Fruit fly (Drosophila melanogaster): ENCODE measurements around the gene CG3552.

The CG3552 gene

DNA sequence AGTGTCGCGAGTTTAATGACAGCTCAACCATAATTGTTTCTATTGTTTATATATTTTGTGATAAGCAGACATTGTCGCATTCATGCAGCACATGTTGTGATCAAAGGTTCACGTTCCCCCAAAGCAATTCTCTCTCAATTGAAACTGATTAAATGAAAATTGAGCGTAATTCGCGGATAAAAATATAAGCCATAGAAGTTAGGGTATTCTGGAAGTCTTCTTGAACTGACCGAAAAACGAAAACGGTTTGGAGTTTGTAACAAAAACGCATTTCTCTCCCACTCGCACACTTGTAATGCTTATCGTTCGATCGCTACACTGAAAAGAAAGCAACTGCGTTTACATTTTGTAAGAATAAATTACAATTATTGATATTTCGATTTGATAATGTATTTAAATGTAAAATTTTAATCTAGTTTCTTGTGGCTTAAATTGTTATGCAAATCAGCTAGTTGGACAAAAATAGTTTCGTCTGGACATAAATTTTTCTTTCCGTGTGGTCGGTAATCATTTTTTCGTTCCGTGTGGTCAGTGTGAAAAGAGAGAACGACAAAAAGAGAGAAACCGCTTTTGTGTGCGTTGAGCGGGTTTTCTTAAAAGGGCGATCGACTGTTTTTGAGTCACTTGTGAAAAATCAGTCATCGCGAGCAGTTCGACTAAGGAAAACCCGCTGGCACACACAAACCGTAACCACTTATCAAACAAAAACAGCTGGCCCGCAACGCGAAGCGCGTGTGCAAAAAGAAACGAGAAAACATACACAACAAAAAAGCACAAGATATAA is 33.3 kb upstream of the CG3552 start, which contains the start of gene aay (continued):
- no peak for TF ChIP-seq tna (GFP tag; IDR thresholded peaks at IDR 0.05; ENCODE audit: partially characterized antibody)
- TF ChIP-seq CG8478 (optimal IDR thresholded peaks at IDR 0.05), result no peak
- peak; percentile 97 for TF ChIP-seq scrt (GFP tag; optimal IDR thresholded peaks at IDR 0.05)
- no peak for TF ChIP-seq pan (optimal IDR thresholded peaks at IDR 0.05)
- TF ChIP-seq pan (GFP tag; optimal IDR thresholded peaks at IDR 0.05 in 1 of 2, IDR thresholded peaks at IDR 0.05 in 1 of 2), result peak in 1 of 2 experiments; percentile 98
- TF ChIP-seq CG13624 (GFP tag; optimal IDR thresholded peaks at IDR 0.05), result peak; percentile 99
- peak; percentile 94 for TF ChIP-seq CG9215 (GFP tag; IDR thresholded peaks at IDR 0.05)
- TF ChIP-seq CG12104 (GFP tag; optimal IDR thresholded peaks at IDR 0.05), result peak; percentile 98
- peak; percentile 98 for TF ChIP-seq CG32532 (GFP tag; IDR thresholded peaks at IDR 0.05)
- TF ChIP-seq CG17802 (tag; optimal IDR thresholded peaks at IDR 0.05), result peak; percentile 90
- peak; percentile 96 for TF ChIP-seq bowl (GFP tag; IDR thresholded peaks at IDR 0.05)
- TF ChIP-seq Chrac-16 (GFP tag; optimal IDR thresholded peaks at IDR 0.05), result peak; percentile 99
- TF ChIP-seq sob (GFP tag; IDR thresholded peaks at IDR 0.05), result peak; percentile 99
- TF ChIP-seq CG13775 (GFP tag; optimal IDR thresholded peaks at IDR 0.05), result peak; percentile 99
- TF ChIP-seq pfk (GFP tag; optimal IDR thresholded peaks at IDR 0.05), result peak; percentile 50
- peak; percentile 99 for TF ChIP-seq Sox100B (GFP tag; optimal IDR thresholded peaks at IDR 0.05)
- no peak for TF ChIP-seq Scr (GFP tag; IDR thresholded peaks at IDR 0.05; ENCODE audit: partially characterized antibody)
- peak; percentile 88 for TF ChIP-seq CG7745 (tag; optimal IDR thresholded peaks at IDR 0.05)
- TF ChIP-seq zfh2 (GFP tag; optimal IDR thresholded peaks at IDR 0.05), result peak; percentile 96
- peak; percentile 99 for TF ChIP-seq Oli (tag; optimal IDR thresholded peaks at IDR 0.05)
- TF ChIP-seq CG2199 (GFP tag; IDR thresholded peaks at IDR 0.05), result peak; percentile 97
- TF ChIP-seq kni (GFP tag; optimal IDR thresholded peaks at IDR 0.05), result peak; percentile 95
- TF ChIP-seq org-1 (GFP tag; optimal IDR thresholded peaks at IDR 0.05), result peak; percentile 99
- peak; percentile 98 for TF ChIP-seq CG12769 (tag; optimal IDR thresholded peaks at IDR 0.05)
- TF ChIP-seq tio (GFP tag; optimal IDR thresholded peaks at IDR 0.05), result peak; percentile 97
- peak; percentile 99 for TF ChIP-seq CG2202 (tag; optimal IDR thresholded peaks at IDR 0.05)
- peak; percentile 99 for TF ChIP-seq D19A (tag; optimal IDR thresholded peaks at IDR 0.05)
- TF ChIP-seq dimm (GFP tag; IDR thresholded peaks at IDR 0.05), result peak; percentile 93
- peak in 1 of 2 experiments; percentile 75 for TF ChIP-seq crp (GFP tag; optimal IDR thresholded peaks at IDR 0.05)
- TF ChIP-seq ham (GFP tag; IDR thresholded peaks at IDR 0.05), result peak; percentile 92
- peak; percentile 97 for TF ChIP-seq tup (GFP tag; optimal IDR thresholded peaks at IDR 0.05)
- TF ChIP-seq MBD-R2 (GFP tag; IDR thresholded peaks at IDR 0.05), result peak; percentile 94
- peak; percentile 97 for TF ChIP-seq gcm2 (GFP tag; optimal IDR thresholded peaks at IDR 0.05)
- TF ChIP-seq Hmr (GFP tag; optimal IDR thresholded peaks at IDR 0.05), result peak; percentile 99
- TF ChIP-seq Awh (GFP tag; IDR thresholded peaks at IDR 0.05), result peak; percentile 97
- peak; percentile 98 for TF ChIP-seq CG6765 (GFP tag; optimal IDR thresholded peaks at IDR 0.05)
- peak; percentile 100 for TF ChIP-seq Med (GFP tag)
- peak; percentile 82 for TF ChIP-seq CG3995 (GFP tag; optimal IDR thresholded peaks at IDR 0.05)
- peak; percentile 94 for TF ChIP-seq CG15514 (GFP tag; optimal IDR thresholded peaks at IDR 0.05)
- TF ChIP-seq Deaf1 (tag; optimal IDR thresholded peaks at IDR 0.05), result peak; percentile 90
- peak; percentile 97 for TF ChIP-seq CG4328 (GFP tag; optimal IDR thresholded peaks at IDR 0.05)
- TF ChIP-seq CG7928 (GFP tag; optimal IDR thresholded peaks at IDR 0.05), result peak; percentile 82
- peak; percentile 91 for TF ChIP-seq CG2116 (GFP tag; optimal IDR thresholded peaks at IDR 0.05)
- TF ChIP-seq CG6813 (GFP tag; optimal IDR thresholded peaks at IDR 0.05), result peak; percentile 99
- TF ChIP-seq sr (GFP tag; IDR thresholded peaks at IDR 0.05), result peak; percentile 94
- TF ChIP-seq CG12744 (GFP tag; optimal IDR thresholded peaks at IDR 0.05), result peak; percentile 98
- peak; percentile 94 for TF ChIP-seq nom (GFP tag; optimal IDR thresholded peaks at IDR 0.05)
- TF ChIP-seq gce (GFP tag; IDR thresholded peaks at IDR 0.05), result peak; percentile 94
- no peak for TF ChIP-seq inv (GFP tag; IDR thresholded peaks at IDR 0.05; ENCODE audit: partially characterized antibody)

All from whole organism, embryonic.